Fruit fly (Drosophila melanogaster) whole organism, embryonic: ENCODE results near the gene hob.

Experiments used
- Atf3 ChIP-seq: fragments of 200-800 bp; sonication (Bioruptor generic); optimal IDR thresholded peaks from 3 replicates; lab custom pipeline; 2016; ENCODE audit warnings: missing biosample characterization, missing genetic modification characterization
- BtbVII ChIP-seq: fragments of 200-800 bp; sonication (Bioruptor generic); optimal IDR thresholded peaks from 3 replicates; lab custom pipeline; 2017; ENCODE audit warnings: missing biosample characterization, mild to moderate bottlenecking, missing genetic modification characterization
- CG10147 ChIP-seq: fragments of 200-800 bp; sonication (Bioruptor generic); optimal IDR thresholded peaks from 2 replicates; lab custom pipeline; 2019; ENCODE audit warnings: missing biosample characterization, mild to moderate bottlenecking, missing genetic modification characterization, moderate library complexity
- CG10462 ChIP-seq: fragments of 200-800 bp; sonication (Bioruptor generic); optimal IDR thresholded peaks from 2 replicates; lab custom pipeline; 2016; ENCODE audit warnings: missing biosample characterization, missing genetic modification characterization
- CG10654 ChIP-seq: fragments of 200-800 bp; sonication (Bioruptor generic); optimal IDR thresholded peaks from 2 replicates; lab custom pipeline; 2016; ENCODE audit warnings: missing biosample characterization, missing genetic modification characterization
- CG11085 ChIP-seq: fragments of 200-800 bp; sonication (Bioruptor generic); IDR thresholded peaks from 2 replicates; pipeline ENCODE4 v1.3.6; 2022; ENCODE audit warnings: missing biosample characterization, missing genetic modification characterization
- CG11560 ChIP-seq: fragments of 200-800 bp; sonication (Bioruptor generic); IDR thresholded peaks from 3 replicates; pipeline ENCODE4 v1.3.6; 2022; ENCODE audit warnings: missing biosample characterization, missing genetic modification characterization
- CG12219 ChIP-seq: fragments of 200-800 bp; sonication (Bioruptor generic); optimal IDR thresholded peaks from 3 replicates; lab custom pipeline; 2018; ENCODE audit warnings: missing biosample characterization, mild to moderate bottlenecking, missing genetic modification characterization
- CG13775 ChIP-seq: fragments of 200-800 bp; sonication (Bioruptor generic); optimal IDR thresholded peaks from 3 replicates; lab custom pipeline; 2017; ENCODE audit warnings: missing biosample characterization, mild to moderate bottlenecking, missing genetic modification characterization
- CG14014 ChIP-seq: fragments of 200-800 bp; sonication (Bioruptor generic); IDR thresholded peaks from 2 replicates; pipeline ENCODE4 v1.3.6; 2022; ENCODE audit warnings: missing biosample characterization, missing genetic modification characterization
- CG14860 ChIP-seq: fragments of 200-800 bp; sonication (Bioruptor generic); IDR thresholded peaks from 3 replicates; pipeline ENCODE4 v1.3.6; 2022; ENCODE audit warnings: missing biosample characterization, missing genetic modification characterization; ENCODE audit not compliant: partially characterized antibody
- CG18262 ChIP-seq: fragments of 200-800 bp; optimal IDR thresholded peaks from 3 replicates; lab custom pipeline; 2019; ENCODE audit warnings: missing biosample characterization, mild to moderate bottlenecking, missing genetic modification characterization, moderate library complexity
- CG18764 ChIP-seq: fragments of 200-800 bp; sonication (Bioruptor generic); optimal IDR thresholded peaks from 3 replicates; lab custom pipeline; 2016; ENCODE audit warnings: missing biosample characterization, missing genetic modification characterization
- CG3065 ChIP-seq: fragments of 200-800 bp; sonication (Bioruptor generic); optimal IDR thresholded peaks from 2 replicates; lab custom pipeline; 2016; ENCODE audit warnings: missing biosample characterization, missing genetic modification characterization
- CG3163 ChIP-seq: fragments of 200-800 bp; sonication (Bioruptor generic); optimal IDR thresholded peaks from 3 replicates; lab custom pipeline; 2016; ENCODE audit warnings: missing biosample characterization, missing genetic modification characterization
- CG4360 ChIP-seq: fragments of 200-800 bp; sonication (Bioruptor generic); IDR thresholded peaks from 2 replicates; pipeline ENCODE4 v1.3.6; 2022; ENCODE audit warnings: missing biosample characterization, missing genetic modification characterization
- CG5245 ChIP-seq: fragments of 200-800 bp; sonication (Bioruptor generic); optimal IDR thresholded peaks from 3 replicates; lab custom pipeline; 2016; ENCODE audit warnings: missing biosample characterization, missing genetic modification characterization
- CG6683 ChIP-seq: fragments of 200-800 bp; sonication (Bioruptor generic); optimal IDR thresholded peaks from 2 replicates; lab custom pipeline; 2017; ENCODE audit warnings: missing biosample characterization, mild to moderate bottlenecking, missing genetic modification characterization, missing genetic modification reagents
- CG7839 ChIP-seq: fragments of 200-800 bp; sonication (Bioruptor generic); optimal IDR thresholded peaks from 3 replicates; lab custom pipeline; 2018; ENCODE audit warnings: missing biosample characterization, mild to moderate bottlenecking, missing genetic modification characterization, moderate library complexity
- CHES-1-like ChIP-seq: fragments of 200-800 bp; sonication (Bioruptor generic); optimal IDR thresholded peaks from 2 replicates; lab custom pipeline; 2016; ENCODE audit warnings: missing biosample characterization, missing genetic modification characterization
- Dad ChIP-seq: fragments of 200-800 bp; sonication (Bioruptor generic); optimal IDR thresholded peaks from 3 replicates; lab custom pipeline; 2016; ENCODE audit warnings: missing biosample characterization, missing genetic modification characterization
- Dbx ChIP-seq: fragments of 200-800 bp; sonication (Bioruptor generic); IDR thresholded peaks from 3 replicates; pipeline ENCODE4 v1.3.6; 2022; ENCODE audit warnings: missing biosample characterization, missing genetic modification characterization
- Deaf1 ChIP-seq: fragments of 200-800 bp; optimal IDR thresholded peaks from 3 replicates; lab custom pipeline; 2019; ENCODE audit warnings: missing biosample characterization, mild to moderate bottlenecking, missing genetic modification characterization, moderate library complexity
- Dip2 ChIP-seq: fragments of 200-800 bp; sonication (Bioruptor generic); IDR thresholded peaks from 2 replicates; pipeline ENCODE4 v1.3.6; 2022; ENCODE audit warnings: missing biosample characterization, missing genetic modification characterization
- Dp ChIP-seq: fragments of 200-800 bp; sonication (Bioruptor generic); optimal IDR thresholded peaks from 2 replicates; lab custom pipeline; 2018; ENCODE audit warnings: missing biosample characterization, mild to moderate bottlenecking, missing genetic modification characterization, moderate library complexity
- Dref ChIP-seq: fragments of 200-800 bp; sonication (Bioruptor generic); IDR thresholded peaks from 2 replicates; pipeline ENCODE4 v1.3.6; 2022; ENCODE audit warnings: missing biosample characterization, missing genetic modification characterization
- MESR4 ChIP-seq: fragments of 200-800 bp; sonication (Bioruptor generic); optimal IDR thresholded peaks from 2 replicates; lab custom pipeline; 2018; ENCODE audit warnings: missing biosample characterization, mild to moderate bottlenecking, missing genetic modification characterization, moderate library complexity
- Mes4 ChIP-seq: fragments of 200-800 bp; sonication (Bioruptor generic); optimal IDR thresholded peaks from 2 replicates; lab custom pipeline; 2016; ENCODE audit warnings: missing biosample characterization, missing genetic modification characterization
- NK7.1 ChIP-seq: fragments of 200-800 bp; sonication (Bioruptor generic); optimal IDR thresholded peaks from 3 replicates; lab custom pipeline; 2016; ENCODE audit warnings: missing biosample characterization, missing genetic modification characterization
- Oli ChIP-seq: fragments of 200-800 bp; sonication (Bioruptor generic); optimal IDR thresholded peaks from 2 replicates; lab custom pipeline; 2018; ENCODE audit warnings: missing biosample characterization, mild to moderate bottlenecking, missing genetic modification characterization, moderate library complexity
- Poxn ChIP-seq: fragments of 200-800 bp; sonication (Bioruptor generic); IDR thresholded peaks from 2 replicates; pipeline ENCODE4 v1.3.6; 2022; ENCODE audit warnings: missing biosample characterization, missing genetic modification characterization
- Side ChIP-seq: fragments of 200-800 bp; sonication (Bioruptor generic); optimal IDR thresholded peaks from 2 replicates; lab custom pipeline; 2016; ENCODE audit warnings: missing biosample characterization, missing genetic modification characterization
- Tbp ChIP-seq: fragments of >200 bp; optimal IDR thresholded peaks from 2 replicates; lab custom pipeline; 2018; ENCODE audit warnings: missing biosample characterization, missing genetic modification characterization
- YL-1 ChIP-seq: fragments of 200-800 bp; sonication (Bioruptor generic); optimal IDR thresholded peaks from 3 replicates; lab custom pipeline; 2017; ENCODE audit warnings: missing biosample characterization, mild to moderate bottlenecking, missing genetic modification characterization
- al ChIP-seq: fragments of 200-800 bp; sonication (Bioruptor generic); IDR thresholded peaks from 2 replicates; pipeline ENCODE4 v1.3.6; 2022; ENCODE audit warnings: missing biosample characterization, missing genetic modification characterization
- ara ChIP-seq: fragments of 200-800 bp; sonication (Bioruptor generic); IDR thresholded peaks from 2 replicates; pipeline ENCODE4 v1.3.6; 2022; ENCODE audit warnings: missing biosample characterization, missing genetic modification characterization
- bigmax ChIP-seq: fragments of 200-800 bp; sonication (Bioruptor generic); optimal IDR thresholded peaks from 2 replicates; lab custom pipeline; 2018; ENCODE audit warnings: missing biosample characterization, mild to moderate bottlenecking, missing genetic modification characterization
- bowl ChIP-seq: fragments of 200-800 bp; sonication (Bioruptor generic); IDR thresholded peaks from 2 replicates; pipeline ENCODE4 v1.3.6; 2022; ENCODE audit warnings: missing biosample characterization, missing genetic modification characterization
- br ChIP-seq: fragments of >200 bp; optimal IDR thresholded peaks from 2 replicates; lab custom pipeline; 2017
- crc ChIP-seq: fragments of 200-800 bp; sonication (Bioruptor generic); optimal IDR thresholded peaks from 2 replicates; lab custom pipeline; 2016; ENCODE audit warnings: missing biosample characterization, missing genetic modification characterization
- da ChIP-seq: fragments of 200-800 bp; sonication (Bioruptor generic); optimal IDR thresholded peaks from 2 replicates; lab custom pipeline; 2016; ENCODE audit warnings: missing biosample characterization, missing genetic modification characterization
- fd96Cb ChIP-seq: fragments of 200-800 bp; sonication (Bioruptor generic); optimal IDR thresholded peaks from 2 replicates; lab custom pipeline; 2018; ENCODE audit warnings: missing biosample characterization, mild to moderate bottlenecking, missing genetic modification characterization, moderate library complexity
- grn ChIP-seq: fragments of 200-800 bp; sonication (Bioruptor generic); optimal IDR thresholded peaks from 3 replicates; lab custom pipeline; 2017; ENCODE audit warnings: missing biosample characterization, missing genetic modification characterization
- her ChIP-seq: fragments of 200-800 bp; sonication (Bioruptor generic); optimal IDR thresholded peaks from 2 replicates; lab custom pipeline; 2016; ENCODE audit warnings: missing biosample characterization, missing genetic modification characterization
- jing ChIP-seq: fragments of 200-800 bp; sonication (Bioruptor generic); optimal IDR thresholded peaks from 2 replicates; lab custom pipeline; 2018; ENCODE audit warnings: missing biosample characterization, mild to moderate bottlenecking, missing genetic modification characterization
- kni ChIP-seq: fragments of 200-800 bp; sonication (Bioruptor generic); optimal IDR thresholded peaks from 3 replicates; lab custom pipeline; 2017; ENCODE audit warnings: mild to moderate bottlenecking, missing biosample characterization, missing genetic modification reagents, missing genetic modification characterization
- knrl ChIP-seq: fragments of 200-800 bp; sonication (Bioruptor generic); IDR thresholded peaks from 3 replicates; pipeline ENCODE4 v1.3.6; 2022; ENCODE audit warnings: missing biosample characterization, missing genetic modification characterization; ENCODE audit not compliant: partially characterized antibody
- lmd ChIP-seq: fragments of 200-800 bp; sonication (Bioruptor generic); IDR thresholded peaks from 2 replicates; pipeline ENCODE4 v1.3.6; 2022; ENCODE audit warnings: missing biosample characterization, missing genetic modification characterization
- tx ChIP-seq: fragments of 200-800 bp; sonication (Bioruptor generic); optimal IDR thresholded peaks from 2 replicates; lab custom pipeline; 2016; ENCODE audit warnings: missing biosample characterization, missing genetic modification characterization
- usp ChIP-seq: fragments of >200 bp; optimal IDR thresholded peaks from 2 replicates; lab custom pipeline; 2017; ENCODE audit warnings: missing biosample characterization, missing genetic modification characterization
- wek ChIP-seq: fragments of 200-800 bp; sonication (Bioruptor generic); optimal IDR thresholded peaks from 3 replicates; lab custom pipeline; 2018; ENCODE audit warnings: missing biosample characterization, mild to moderate bottlenecking, missing genetic modification characterization, moderate library complexity
- zfh1 ChIP-seq: fragments of 200-800 bp; sonication (Bioruptor generic); IDR thresholded peaks from 3 replicates; pipeline ENCODE4 v1.3.6; 2022; ENCODE audit warnings: missing biosample characterization, missing genetic modification characterization

hob gene

dm6 chr3L:3194059-3194458, 24.7 kb downstream of the hob start (continued):
- peak; percentile 54; the same call in 1 of the 2 replicates for TF ChIP-seq Poxn (GFP tag; lab: Robert Waterston, UW)
- peak; percentile 95 for TF ChIP-seq CG7839 (tag; lab: Kevin White, UChicago)
- peak; percentile 87 for TF ChIP-seq CG10654 (GFP tag; lab: Kevin White, UChicago)
- TF ChIP-seq CHES-1-like (GFP tag; lab: Kevin White, UChicago): peak; percentile 11
- no peak for TF ChIP-seq CG3163 (GFP tag; lab: Kevin White, UChicago)
- no peak for TF ChIP-seq Dp
- peak; percentile 41 for TF ChIP-seq Side
- peak; percentile 4 for TF ChIP-seq kni
- TF ChIP-seq da (GFP tag; lab: Kevin White, UChicago): peak; percentile 13
- peak; percentile 58 for TF ChIP-seq Dad
- TF ChIP-seq MESR4 (GFP tag; lab: Kevin White, UChicago): peak; percentile 40
- peak; percentile 63 for TF ChIP-seq CG3065
- peak; percentile 83; the same call in 1 of the 2 replicates for TF ChIP-seq bowl (GFP tag; lab: Robert Waterston, UW)
- TF ChIP-seq CG6683 (GFP tag; lab: Kevin White, UChicago): peak; percentile 86
- TF ChIP-seq CG14014 (GFP tag; lab: Robert Waterston, UW): peak; percentile 94
- TF ChIP-seq BtbVII (GFP tag; lab: Kevin White, UChicago): peak; percentile 95
- peak; percentile 82 for TF ChIP-seq jing (GFP tag; lab: Kevin White, UChicago)
- TF ChIP-seq usp (GFP tag; lab: Kevin White, UChicago): no peak
- TF ChIP-seq Dref (GFP tag; lab: Robert Waterston, UW): no peak
- peak; percentile 53 for TF ChIP-seq bigmax
- no peak for TF ChIP-seq CG14860
- TF ChIP-seq grn (GFP tag; lab: Kevin White, UChicago): peak; percentile 20
- peak; percentile 85 for TF ChIP-seq CG18764 (GFP tag; lab: Kevin White, UChicago)
- peak; percentile 80 for TF ChIP-seq al (GFP tag; lab: Robert Waterston, UW)
- TF ChIP-seq tx (GFP tag; lab: Kevin White, UChicago): peak; percentile 5
- peak; percentile 88 for TF ChIP-seq CG13775 (GFP tag; lab: Kevin White, UChicago)
- 0 out of 3 replicates have a peak, but pooled peaks have one; percentile 12 for TF ChIP-seq knrl (GFP tag; lab: Robert Waterston, UW)
- peak; percentile 92 for TF ChIP-seq Dbx (GFP tag; lab: Robert Waterston, UW)
- TF ChIP-seq YL-1 (GFP tag; lab: Kevin White, UChicago): peak; percentile 74
- TF ChIP-seq CG4360: peak; percentile 71
- no peak for TF ChIP-seq her (GFP tag; lab: Kevin White, UChicago)
- peak; percentile 4 for TF ChIP-seq Atf3 (GFP tag; lab: Kevin White, UChicago)
- peak; percentile 93 for TF ChIP-seq CG10147
- TF ChIP-seq Mes4 (GFP tag; lab: Kevin White, UChicago): peak; percentile 8
- peak; percentile 95 for TF ChIP-seq zfh1 (GFP tag; lab: Robert Waterston, UW)
- TF ChIP-seq CG5245 (GFP tag; lab: Kevin White, UChicago): peak; percentile 87
- peak; percentile 92 for TF ChIP-seq CG12219 (GFP tag; lab: Kevin White, UChicago)
- peak; percentile 45 for TF ChIP-seq wek (GFP tag; lab: Kevin White, UChicago)
- TF ChIP-seq crc (GFP tag; lab: Kevin White, UChicago): no peak
- TF ChIP-seq fd96Cb (tag; lab: Kevin White, UChicago): peak; percentile 96
- no peak for TF ChIP-seq Tbp (GFP tag; lab: Kevin White, UChicago)
- TF ChIP-seq lmd: peak; percentile 94
- peak; percentile 74 for TF ChIP-seq Deaf1 (tag; lab: Kevin White, UChicago)
- peak; percentile 68; the same call in 2 of the 3 replicates for TF ChIP-seq CG11560 (tag; lab: Robert Waterston, UW)
- TF ChIP-seq Dip2 (GFP tag; lab: Robert Waterston, UW): peak; percentile 43; the same call in 1 of the 2 replicates
- TF ChIP-seq CG11085 (GFP tag; lab: Robert Waterston, UW): peak; percentile 81
- TF ChIP-seq br (lab: Kevin White, UChicago): no peak
- TF ChIP-seq ara (GFP tag; lab: Robert Waterston, UW): peak; percentile 93
- peak; percentile 95 for TF ChIP-seq CG18262 (tag; lab: Kevin White, UChicago)
- TF ChIP-seq NK7.1: peak; percentile 46
- TF ChIP-seq Oli: peak; percentile 93
- peak; percentile 80 for TF ChIP-seq CG10462
